Worm (Caenorhabditis elegans) whole organism, L4/young adult: ENCODE data around the gene F55B11.7.

Experiments
- W03F9.2 ChIP-seq: fragments of 150-350 bp; optimal IDR thresholded peaks from 2 replicates; lab custom pipeline; 2014; ENCODE audit warnings: missing biosample characterization, missing genetic modification characterization
- him-1 ChIP-seq: sonication (generic microtip); optimal IDR thresholded peaks from 2 replicates; lab custom pipeline; 2016; ENCODE audit warnings: missing genotype, missing genetic modification reagents, missing genetic modification characterization, missing compliant biosample characterization

ce11 chrIV:14391746-14392145 lies 30.1 kb downstream of the F55B11.7 start:
- TF ChIP-seq W03F9.2: no peak
- TF ChIP-seq him-1 (tag; lab: Kevin White, UChicago): no peak
